Worm (Caenorhabditis elegans): ENCODE results near the gene trul-1.

DNA sequence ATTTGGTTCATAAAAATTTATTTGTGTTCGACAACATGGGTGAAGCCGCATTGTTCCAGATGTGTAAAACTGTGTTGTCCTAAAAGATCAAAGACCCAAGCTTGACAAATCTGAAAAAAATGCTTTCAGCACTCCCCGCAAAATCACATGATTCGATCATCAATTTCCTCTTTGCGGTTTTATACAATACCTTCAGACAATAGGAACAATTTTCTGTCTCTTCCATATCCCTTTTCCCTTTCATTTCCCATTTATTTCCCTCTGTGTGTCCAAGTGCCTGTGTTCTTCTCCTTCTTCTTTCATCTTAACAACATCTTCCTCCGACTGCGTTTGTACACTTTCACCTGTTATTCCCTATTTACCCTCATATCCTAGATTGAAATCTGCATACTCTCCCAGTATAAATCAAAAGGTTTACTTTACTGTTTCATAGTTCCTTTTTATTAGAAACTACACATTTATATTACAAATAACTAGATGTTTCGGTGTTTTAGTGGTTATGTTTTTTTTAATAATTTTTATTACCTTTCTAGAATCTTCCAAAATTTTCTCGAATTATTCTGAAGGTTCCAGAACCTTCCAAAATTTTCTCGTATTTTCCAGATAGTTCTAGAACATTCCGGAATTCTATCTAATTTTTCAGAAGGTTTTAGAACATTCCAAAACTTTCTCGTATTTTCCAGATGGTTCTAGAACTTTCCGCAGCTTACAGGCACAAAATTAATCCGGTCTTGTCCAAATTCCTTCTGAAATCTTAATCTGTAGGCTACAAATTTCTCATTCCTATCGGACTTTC lies 18.8 kb upstream of the trul-1 start, which contains the start of gene K01A2.5:
- no peak for TF ChIP-seq ceh-36 (tag; optimal IDR thresholded peaks at IDR 0.05)
- no peak for TF ChIP-seq ama-1 (optimal IDR thresholded peaks at IDR 0.05)
- no peak for TF ChIP-seq hnd-1 (tag; optimal IDR thresholded peaks at IDR 0.05)
- no peak for TF ChIP-seq flt-1 (GFP tag; IDR thresholded peaks at IDR 0.05)
- TF ChIP-seq hmbx-1 (tag; optimal IDR thresholded peaks at IDR 0.05), result no peak
- TF ChIP-seq tra-4 (tag; optimal IDR thresholded peaks at IDR 0.05), result no peak
- no peak for TF ChIP-seq B0310.2 (tag; optimal IDR thresholded peaks at IDR 0.05)
